Fruit fly (Drosophila melanogaster) whole organism, embryonic: ENCODE data around the gene Nse1.

Experiments
- CG1024 ChIP-seq: fragments of 200-800 bp; sonication (Bioruptor generic); IDR thresholded peaks from 2 replicates; pipeline ENCODE4 v1.3.6; 2022; ENCODE audit warnings: missing biosample characterization, missing genetic modification characterization
- CG10959 ChIP-seq: fragments of 200-800 bp; sonication (Bioruptor generic); IDR thresholded peaks from 2 replicates; pipeline ENCODE4 v1.3.6; 2022; ENCODE audit warnings: missing biosample characterization, missing genetic modification characterization
- CG11504 ChIP-seq: fragments of 200-800 bp; sonication (Bioruptor generic); optimal IDR thresholded peaks from 3 replicates; lab custom pipeline; 2019; ENCODE audit warnings: missing biosample characterization, mild to moderate bottlenecking, missing genetic modification characterization, moderate library complexity
- CG12744 ChIP-seq: fragments of 200-800 bp; sonication (Bioruptor generic); optimal IDR thresholded peaks from 2 replicates; lab custom pipeline; 2016; ENCODE audit warnings: missing biosample characterization, missing genetic modification characterization
- CG13775 ChIP-seq: fragments of 200-800 bp; sonication (Bioruptor generic); optimal IDR thresholded peaks from 3 replicates; lab custom pipeline; 2017; ENCODE audit warnings: missing biosample characterization, mild to moderate bottlenecking, missing genetic modification characterization
- CG17829 ChIP-seq: fragments of 200-800 bp; optimal IDR thresholded peaks from 2 replicates; lab custom pipeline; 2019; ENCODE audit warnings: missing biosample characterization, mild to moderate bottlenecking, missing genetic modification characterization, moderate library complexity
- CG18599 ChIP-seq: fragments of 200-800 bp; sonication (Bioruptor generic); optimal IDR thresholded peaks from 3 replicates; lab custom pipeline; 2017; ENCODE audit warnings: missing biosample characterization, missing genetic modification characterization, mild to moderate bottlenecking, moderate library complexity, missing genetic modification reagents
- CG3065 ChIP-seq: fragments of 200-800 bp; sonication (Bioruptor generic); optimal IDR thresholded peaks from 2 replicates; lab custom pipeline; 2016; ENCODE audit warnings: missing biosample characterization, missing genetic modification characterization
- CG3281 ChIP-seq: fragments of 200-800 bp; sonication (Bioruptor generic); optimal IDR thresholded peaks from 3 replicates; lab custom pipeline; 2017; ENCODE audit warnings: missing biosample characterization, mild to moderate bottlenecking, missing genetic modification characterization
- CG3838 ChIP-seq: fragments of 200-800 bp; sonication (Bioruptor generic); optimal IDR thresholded peaks from 3 replicates; lab custom pipeline; 2016; ENCODE audit warnings: missing biosample characterization, missing genetic modification characterization
- CG42726 ChIP-seq: fragments of 200-800 bp; sonication (Bioruptor generic); IDR thresholded peaks from 2 replicates; pipeline ENCODE4 v1.3.6; 2022; ENCODE audit warnings: missing biosample characterization, missing genetic modification characterization; ENCODE audit not compliant: partially characterized antibody
- CG4404 ChIP-seq: fragments of 200-800 bp; sonication (Bioruptor generic); IDR thresholded peaks from 2 replicates; pipeline ENCODE4 v1.3.6; 2022; ENCODE audit warnings: missing biosample characterization, missing genetic modification characterization
- CG4424 ChIP-seq: fragments of 200-800 bp; sonication (Bioruptor generic); optimal IDR thresholded peaks from 3 replicates; lab custom pipeline; 2016; ENCODE audit warnings: missing biosample characterization, missing genetic modification characterization
- CG4854 ChIP-seq: fragments of 200-800 bp; sonication (Bioruptor generic); optimal IDR thresholded peaks from 2 replicates; lab custom pipeline; 2016; ENCODE audit warnings: missing biosample characterization, missing genetic modification characterization, inconsistent platforms
- CG6272 ChIP-seq: fragments of 200-800 bp; sonication (Bioruptor generic); IDR thresholded peaks from 2 replicates; pipeline ENCODE4 v1.3.6; 2022; ENCODE audit warnings: missing biosample characterization, missing genetic modification characterization
- CG7839 ChIP-seq: fragments of 200-800 bp; sonication (Bioruptor generic); optimal IDR thresholded peaks from 3 replicates; lab custom pipeline; 2018; ENCODE audit warnings: missing biosample characterization, mild to moderate bottlenecking, missing genetic modification characterization, moderate library complexity
- CG9727 ChIP-seq: fragments of 200-800 bp; sonication (Bioruptor generic); optimal IDR thresholded peaks from 3 replicates; lab custom pipeline; 2017; ENCODE audit warnings: missing biosample characterization, mild to moderate bottlenecking, missing genetic modification characterization
- CkIIα-i1 ChIP-seq: fragments of 200-800 bp; sonication (Bioruptor generic); IDR thresholded peaks from 2 replicates; pipeline ENCODE4 v1.3.6; 2022; ENCODE audit warnings: missing biosample characterization, missing genetic modification characterization
- Dip3 ChIP-seq: fragments of 200-800 bp; sonication (Bioruptor generic); optimal IDR thresholded peaks from 3 replicates; lab custom pipeline; 2016; ENCODE audit warnings: missing biosample characterization, missing genetic modification characterization
- Dref ChIP-seq: fragments of 200-800 bp; sonication (Bioruptor generic); IDR thresholded peaks from 2 replicates; pipeline ENCODE4 v1.3.6; 2022; ENCODE audit warnings: missing biosample characterization, missing genetic modification characterization
- Fer2 ChIP-seq: fragments of 200-800 bp; sonication (Bioruptor generic); optimal IDR thresholded peaks from 2 replicates; lab custom pipeline; 2018; ENCODE audit warnings: missing biosample characterization, mild to moderate bottlenecking, missing genetic modification characterization, moderate library complexity
- HLHmδ ChIP-seq: fragments of 200-800 bp; sonication (Bioruptor generic); optimal IDR thresholded peaks from 2 replicates; lab custom pipeline; 2018; ENCODE audit warnings: missing biosample characterization, mild to moderate bottlenecking, missing genetic modification characterization, moderate library complexity
- Hmx ChIP-seq: fragments of 200-800 bp; sonication (Bioruptor generic); optimal IDR thresholded peaks from 2 replicates; lab custom pipeline; 2016; ENCODE audit warnings: missing biosample characterization, missing genetic modification characterization
- Kr ChIP-seq: fragments of 200-800 bp; sonication (Bioruptor generic); optimal IDR thresholded peaks from 2 replicates; lab custom pipeline; 2017; ENCODE audit warnings: missing biosample characterization, mild to moderate bottlenecking, missing genetic modification characterization
- Meics ChIP-seq: fragments of 200-800 bp; sonication (Bioruptor generic); optimal IDR thresholded peaks from 2 replicates; lab custom pipeline; 2017; ENCODE audit warnings: missing biosample characterization, mild to moderate bottlenecking, missing genetic modification characterization
- PHDP ChIP-seq: fragments of 200-800 bp; sonication (Bioruptor generic); optimal IDR thresholded peaks from 3 replicates; lab custom pipeline; 2018; ENCODE audit warnings: missing biosample characterization, mild to moderate bottlenecking, missing genetic modification characterization, moderate library complexity
- Ptx1 ChIP-seq: fragments of 200-800 bp; sonication (Bioruptor generic); IDR thresholded peaks from 2 replicates; pipeline ENCODE4 v1.3.6; 2022; ENCODE audit warnings: missing biosample characterization, missing genetic modification characterization
- Side ChIP-seq: fragments of 200-800 bp; sonication (Bioruptor generic); optimal IDR thresholded peaks from 2 replicates; lab custom pipeline; 2016; ENCODE audit warnings: missing biosample characterization, missing genetic modification characterization
- Sox100B ChIP-seq: fragments of 200-800 bp; sonication (Bioruptor generic); optimal IDR thresholded peaks from 3 replicates; lab custom pipeline; 2018; ENCODE audit warnings: missing biosample characterization, mild to moderate bottlenecking, missing genetic modification characterization
- al ChIP-seq: fragments of 200-800 bp; sonication (Bioruptor generic); IDR thresholded peaks from 2 replicates; pipeline ENCODE4 v1.3.6; 2022; ENCODE audit warnings: missing biosample characterization, missing genetic modification characterization
- ap ChIP-seq: fragments of 200-800 bp; sonication (Bioruptor generic); IDR thresholded peaks from 2 replicates; pipeline ENCODE4 v1.3.6; 2022; ENCODE audit warnings: missing biosample characterization, missing genetic modification characterization
- ase ChIP-seq: fragments of 200-800 bp; sonication (Bioruptor generic); IDR thresholded peaks from 3 replicates; pipeline ENCODE4 v1.3.6; 2022; ENCODE audit warnings: missing biosample characterization, missing genetic modification characterization
- emc ChIP-seq: fragments of 200-800 bp; sonication (Bioruptor generic); optimal IDR thresholded peaks from 2 replicates; lab custom pipeline; 2016; ENCODE audit warnings: missing biosample characterization, missing genetic modification characterization
- fd64A ChIP-seq: fragments of 200-800 bp; sonication (Bioruptor generic); optimal IDR thresholded peaks from 3 replicates; lab custom pipeline; 2018; ENCODE audit warnings: missing biosample characterization, mild to moderate bottlenecking, missing genetic modification characterization
- gcm ChIP-seq: fragments of 200-800 bp; sonication (Bioruptor generic); optimal IDR thresholded peaks from 2 replicates; lab custom pipeline; 2019; ENCODE audit warnings: missing biosample characterization, mild to moderate bottlenecking, missing genetic modification characterization, moderate library complexity
- grn ChIP-seq: fragments of 200-800 bp; sonication (Bioruptor generic); optimal IDR thresholded peaks from 3 replicates; lab custom pipeline; 2017; ENCODE audit warnings: missing biosample characterization, missing genetic modification characterization
- gt ChIP-seq: fragments of 200-800 bp; sonication (Bioruptor generic); IDR thresholded peaks from 2 replicates; pipeline ENCODE4 v1.3.6; 2022; ENCODE audit warnings: missing biosample characterization, missing genetic modification characterization
- ham ChIP-seq: fragments of 200-800 bp; sonication (Bioruptor generic); IDR thresholded peaks from 2 replicates; pipeline ENCODE4 v1.3.6; 2022; ENCODE audit warnings: missing biosample characterization, missing genetic modification characterization
- kah ChIP-seq: fragments of 200-800 bp; sonication (Bioruptor generic); optimal IDR thresholded peaks from 2 replicates; lab custom pipeline; 2018; ENCODE audit warnings: missing biosample characterization, mild to moderate bottlenecking, missing genetic modification characterization
- lov ChIP-seq, 2 experiments: fragments of 200-800 bp in 1 of 2; fragments of >200 bp in 1 of 2; sonication (Bioruptor generic) in 1 of 2; IDR thresholded peaks in 1 of 2; optimal IDR thresholded peaks in 1 of 2; 2 replicates in 1 of 2; 3 replicates in 1 of 2; pipeline versions ENCODE4 v1.3.6 to Lab custom; 2017 to 2022; ENCODE audit warnings: missing biosample characterization in 1 of 2, missing genetic modification characterization in 1 of 2
- odd ChIP-seq: fragments of 200-800 bp; sonication (Bioruptor generic); optimal IDR thresholded peaks from 2 replicates; lab custom pipeline; 2017; ENCODE audit warnings: missing biosample characterization, mild to moderate bottlenecking, missing genetic modification characterization
- pan ChIP-seq, 4 experiments: fragments of >200 bp in 3 of 4; fragments of 200-800 bp in 1 of 4; sonication (Bioruptor generic) in 1 of 4; optimal IDR thresholded peaks in 3 of 4; IDR thresholded peaks in 1 of 4; 2 replicates each; pipeline versions ENCODE4 v1.3.6 to Lab custom; 2017 to 2022; ENCODE audit warnings: missing biosample characterization in 2 of 4, missing genetic modification characterization in 2 of 4, mixed read lengths in 1 of 4
- sc ChIP-seq, 3 experiments: fragments of >200 bp in 2 of 3; fragments of 200-800 bp in 1 of 3; sonication (Bioruptor generic) in 1 of 3; optimal IDR thresholded peaks; 2 replicates in 2 of 3; 3 replicates in 1 of 3; lab custom pipeline; 2017; ENCODE audit warnings: mild to moderate bottlenecking in 1 of 3, missing biosample characterization in 1 of 3, missing genetic modification characterization in 1 of 3, missing genetic modification reagents in 1 of 3
- sens ChIP-seq: fragments of 200-800 bp; sonication (Bioruptor generic); peaks from one replicate; lab custom pipeline; 2016; ENCODE audit warnings: missing biosample characterization, missing genetic modification characterization
- ssp ChIP-seq: fragments of 200-800 bp; sonication (Bioruptor generic); IDR thresholded peaks from 2 replicates; pipeline ENCODE4 v1.3.6; 2022; ENCODE audit warnings: missing biosample characterization, missing genetic modification characterization
- trem ChIP-seq: fragments of 200-800 bp; optimal IDR thresholded peaks from 3 replicates; lab custom pipeline; 2019; ENCODE audit warnings: missing biosample characterization, mild to moderate bottlenecking, missing genetic modification characterization, moderate library complexity
- zen ChIP-seq: fragments of 200-800 bp; sonication (Bioruptor generic); optimal IDR thresholded peaks from 3 replicates; lab custom pipeline; 2018; ENCODE audit warnings: missing biosample characterization, mild to moderate bottlenecking, missing genetic modification characterization, moderate library complexity
- zf30C ChIP-seq: fragments of 200-800 bp; sonication (Bioruptor generic); optimal IDR thresholded peaks from 3 replicates; lab custom pipeline; 2018; ENCODE audit warnings: missing biosample characterization, mild to moderate bottlenecking, missing genetic modification characterization

Gene Nse1

dm6 chr2L:6673211-6674012 is 4.0 kb downstream of the Nse1 start, which contains the start of gene Spn27A (continued):
- TF ChIP-seq CkIIα-i1 (GFP tag; lab: Robert Waterston, UW), result no peak
- TF ChIP-seq pan (optimal IDR thresholded peaks at IDR 0.05; lab: Kevin White, UChicago), result no peak
- peak in 1 of 2 experiments; percentile 53 for TF ChIP-seq pan (GFP tag; optimal IDR thresholded peaks at IDR 0.05 in 1 of 2, IDR thresholded peaks at IDR 0.05 in 1 of 2)
- peak; percentile 54 for TF ChIP-seq Side (GFP tag; lab: Kevin White, UChicago)
- peak; percentile 8 for TF ChIP-seq kah
- TF ChIP-seq ap, result peak; percentile 50; the same call in 1 of the 2 replicates
- peak; percentile 60 for TF ChIP-seq CG3281 (GFP tag; lab: Kevin White, UChicago)
- TF ChIP-seq zf30C (GFP tag; lab: Kevin White, UChicago), result peak; percentile 6
- TF ChIP-seq grn, result no peak
- no peak for TF ChIP-seq sc (optimal IDR thresholded peaks at IDR 0.05; lab: Kevin White, UChicago)
- TF ChIP-seq sc (GFP tag; optimal IDR thresholded peaks at IDR 0.05; lab: Kevin White, UChicago), result peak; percentile 49
- no peak for TF ChIP-seq lov (optimal IDR thresholded peaks at IDR 0.05; lab: Kevin White, UChicago)
- TF ChIP-seq lov (GFP tag; IDR thresholded peaks at IDR 0.05; lab: Robert Waterston, UW), result no peak
- no peak for TF ChIP-seq Meics (GFP tag; lab: Kevin White, UChicago)
- no peak for TF ChIP-seq CG12744 (GFP tag; lab: Kevin White, UChicago)
- TF ChIP-seq CG4854 (GFP tag; lab: Kevin White, UChicago), result peak; percentile 35
- peak; percentile 50 for TF ChIP-seq zen (tag; lab: Kevin White, UChicago)
- no peak for TF ChIP-seq CG42726 (GFP tag; lab: Robert Waterston, UW)
- TF ChIP-seq CG3838, result no peak
- TF ChIP-seq trem (tag; lab: Kevin White, UChicago), result peak; percentile 46
- no peak for TF ChIP-seq Kr
- no peak for TF ChIP-seq CG3065 (GFP tag; lab: Kevin White, UChicago)
- TF ChIP-seq CG7839 (tag; lab: Kevin White, UChicago), result no peak
- peak; percentile 97 for TF ChIP-seq sens
- no peak for TF ChIP-seq al
- TF ChIP-seq CG11504, result no peak
- TF ChIP-seq Hmx (GFP tag; lab: Kevin White, UChicago), result no peak
- no peak for TF ChIP-seq CG1024
- TF ChIP-seq gcm (GFP tag; lab: Kevin White, UChicago), result peak; percentile 83
- TF ChIP-seq CG4424 (GFP tag; lab: Kevin White, UChicago), result peak; percentile 57
- peak; percentile 29 for TF ChIP-seq Fer2 (tag; lab: Kevin White, UChicago)
- no peak; the same call in 1 of the 2 replicates for TF ChIP-seq Ptx1 (GFP tag; lab: Robert Waterston, UW)
- TF ChIP-seq ssp, result peak; percentile 20; the same call in 1 of the 2 replicates
- peak; percentile 59 for TF ChIP-seq Sox100B (GFP tag; lab: Kevin White, UChicago)
- TF ChIP-seq emc, result no peak
- no peak for TF ChIP-seq HLHmδ (GFP tag; lab: Kevin White, UChicago)
- no peak for TF ChIP-seq CG18599
- peak; percentile 28 for TF ChIP-seq odd (GFP tag; lab: Kevin White, UChicago)
- peak; percentile 59 for TF ChIP-seq CG17829 (tag; lab: Kevin White, UChicago)
- TF ChIP-seq CG4404 (GFP tag; lab: Robert Waterston, UW), result no peak
- no peak for TF ChIP-seq CG6272 (GFP tag; lab: Robert Waterston, UW)
- no peak for TF ChIP-seq CG10959 (GFP tag; lab: Robert Waterston, UW)
- TF ChIP-seq fd64A (GFP tag; lab: Kevin White, UChicago), result no peak
- TF ChIP-seq Dref (GFP tag; lab: Robert Waterston, UW), result 0 out of 2 replicates have a peak, but pooled peaks have one; percentile 33
- peak; percentile 46 for TF ChIP-seq CG9727 (GFP tag; lab: Kevin White, UChicago)
- no peak for TF ChIP-seq gt (GFP tag; lab: Robert Waterston, UW)
- no peak for TF ChIP-seq ham (GFP tag; lab: Robert Waterston, UW)
- TF ChIP-seq PHDP (tag; lab: Kevin White, UChicago), result peak; percentile 37
- no peak for TF ChIP-seq ase (GFP tag; lab: Robert Waterston, UW)
- peak; percentile 59 for TF ChIP-seq Dip3 (GFP tag; lab: Kevin White, UChicago)
- peak; percentile 56 for TF ChIP-seq CG13775 (GFP tag; lab: Kevin White, UChicago)
